Worm (Caenorhabditis elegans): ENCODE measurements around the gene tag-278.
A peak's percentile ranks its signal among the peaks of the same experiment; 100 is the strongest.

The tag-278 gene

DNA sequence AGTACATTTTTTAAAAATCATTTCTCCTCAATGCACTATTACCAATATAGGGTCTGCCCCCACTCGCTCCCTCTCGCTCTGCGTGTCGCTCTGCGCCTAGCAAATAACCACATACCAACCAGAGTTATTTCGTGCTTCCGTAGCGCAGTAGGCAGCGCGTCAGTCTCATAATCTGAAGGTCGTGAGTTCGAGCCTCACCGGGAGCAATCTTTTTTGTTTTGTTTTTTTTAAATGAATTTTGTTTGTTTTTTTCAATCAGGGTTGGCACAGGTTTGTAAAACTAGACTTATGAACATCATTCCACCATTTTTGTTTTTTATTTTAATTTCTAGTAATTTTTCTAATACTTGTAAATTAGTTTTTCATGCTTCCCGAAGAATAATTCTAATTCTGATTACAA lies 8.6 kb upstream of the tag-278 start (continued):
- TF ChIP-seq elt-3 (tag; optimal IDR thresholded peaks at IDR 0.05) (no peak), mab-5 (tag; optimal IDR thresholded peaks at IDR 0.05) (no peak), ceh-83 (GFP tag; optimal IDR thresholded peaks at IDR 0.05) (peak; percentile 95), nhr-28 (tag; optimal IDR thresholded peaks at IDR 0.05) (no peak), sptf-1 (tag; optimal IDR thresholded peaks at IDR 0.05) (peak; percentile 95)

DNA sequence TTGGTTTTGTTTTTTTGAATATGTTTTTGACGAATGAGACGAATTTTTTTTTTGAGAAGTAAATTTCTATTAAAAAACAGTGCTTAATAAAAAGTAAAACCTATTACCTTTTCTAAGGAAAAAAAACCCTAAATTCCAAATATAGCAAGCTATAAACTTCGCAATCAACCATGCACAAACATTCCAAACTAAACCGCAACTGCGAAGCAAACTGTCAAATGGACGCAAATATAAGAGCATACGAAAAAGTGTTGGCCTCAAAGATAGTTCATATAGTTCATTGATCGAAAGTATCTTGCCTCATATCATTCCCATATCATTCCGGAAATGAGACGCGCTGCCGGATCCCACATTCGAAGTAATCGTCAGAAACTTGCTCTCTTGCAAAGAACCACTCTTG lies 7.6 kb upstream of the tag-278 start, which contains the start of gene C01C4.3:
Gene C01C4.3, plus strand, starts transcription at position 301 of the 400 bp plus-strand sequence.
- TF ChIP-seq elt-3 (tag; optimal IDR thresholded peaks at IDR 0.05) (no peak), M03D4.4 (tag; optimal IDR thresholded peaks at IDR 0.05) (no peak), tbx-8 (GFP tag; optimal IDR thresholded peaks at IDR 0.05) (no peak), mab-5 (tag; optimal IDR thresholded peaks at IDR 0.05) (no peak), lsy-2 (tag; optimal IDR thresholded peaks at IDR 0.05) (no peak), mep-1 (tag; optimal IDR thresholded peaks at IDR 0.05) (no peak), drap-1 (GFP tag; optimal IDR thresholded peaks at IDR 0.05) (no peak), sem-2 (GFP tag; optimal IDR thresholded peaks at IDR 0.05) (no peak), sptf-1 (tag; optimal IDR thresholded peaks at IDR 0.05) (no peak), nhr-12 (tag; optimal IDR thresholded peaks at IDR 0.05) (no peak), zip-8 (tag; optimal IDR thresholded peaks at IDR 0.05) (no peak), ces-1 (GFP tag; optimal IDR thresholded peaks at IDR 0.05) (no peak), pha-4 (tag; optimal IDR thresholded peaks at IDR 0.05) (no peak), ceh-83 (GFP tag; optimal IDR thresholded peaks at IDR 0.05) (no peak), blmp-1 (tag; optimal IDR thresholded peaks at IDR 0.05) (no peak)

DNA sequence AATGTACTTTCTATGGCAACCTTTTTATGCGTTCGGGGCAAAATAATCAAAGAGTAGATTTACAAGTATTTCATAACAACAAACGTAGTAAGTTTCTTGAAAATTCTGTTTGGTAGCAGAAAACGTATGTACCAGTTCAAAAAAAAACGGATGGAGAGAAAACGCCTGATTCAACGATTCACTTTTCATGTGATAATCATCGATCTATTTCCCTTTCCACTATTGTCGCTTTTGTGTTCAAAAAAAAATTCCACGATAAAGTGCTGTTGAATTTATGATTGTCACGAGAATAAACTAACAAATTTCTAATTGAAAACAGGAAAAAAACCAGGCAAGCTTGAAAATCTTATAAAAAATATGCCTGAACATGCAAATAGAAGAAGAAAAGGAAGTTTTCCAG lies 6.8 kb upstream of the tag-278 start:
- TF ChIP-seq ceh-83 (GFP tag; optimal IDR thresholded peaks at IDR 0.05) (no peak), ceh-39 (tag; optimal IDR thresholded peaks at IDR 0.05) (no peak), sptf-1 (tag; optimal IDR thresholded peaks at IDR 0.05) (no peak), bed-3 (GFP tag; optimal IDR thresholded peaks at IDR 0.05) (no peak), ztf-11 (tag; optimal IDR thresholded peaks at IDR 0.05) (no peak), lsy-2 (tag; optimal IDR thresholded peaks at IDR 0.05) (no peak), mep-1 (tag; optimal IDR thresholded peaks at IDR 0.05) (no peak), nhr-12 (tag; optimal IDR thresholded peaks at IDR 0.05) (no peak), mls-2 (tag; optimal IDR thresholded peaks at IDR 0.05) (no peak), blmp-1 (tag; optimal IDR thresholded peaks at IDR 0.05) (no peak), unc-120 (tag; optimal IDR thresholded peaks at IDR 0.05; ENCODE audit: poor library complexity, severe bottlenecking) (no peak), ceh-43 (GFP tag; optimal IDR thresholded peaks at IDR 0.05) (no peak), flh-1 (GFP tag; optimal IDR thresholded peaks at IDR 0.05) (no peak), sem-2 (GFP tag; optimal IDR thresholded peaks at IDR 0.05) (no peak), mab-5 (tag; optimal IDR thresholded peaks at IDR 0.05) (no peak), tbx-8 (GFP tag; optimal IDR thresholded peaks at IDR 0.05) (no peak), nhr-237 (tag; optimal IDR thresholded peaks at IDR 0.05) (no peak), nhr-2 (tag; optimal IDR thresholded peaks at IDR 0.05) (no peak)

DNA sequence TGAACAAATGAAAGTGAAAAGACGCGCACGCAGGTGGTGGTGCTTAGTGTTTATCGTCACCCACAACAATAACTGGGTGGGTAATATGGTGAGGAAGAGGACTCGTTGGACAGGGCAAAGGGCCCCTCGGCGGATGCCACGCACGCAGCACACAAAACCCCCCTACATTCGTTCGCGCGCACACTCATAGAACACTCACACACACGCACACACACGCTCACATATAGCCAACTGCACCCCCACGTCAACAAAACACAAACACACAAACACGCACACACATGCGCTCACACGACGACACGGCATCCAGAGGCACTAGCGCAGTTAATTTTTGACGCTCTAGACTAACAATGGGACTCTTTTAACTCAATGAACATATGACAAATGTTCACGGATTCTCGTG lies 5.2 kb upstream of the tag-278 start:
- no peak for TF ChIP-seq elt-1 (tag; optimal IDR thresholded peaks at IDR 0.05; ENCODE audit: borderline replicate concordance, insufficient read depth)
- TF ChIP-seq mls-2 (tag; optimal IDR thresholded peaks at IDR 0.05), result peak; percentile 74
- no peak for TF ChIP-seq nhr-28 (tag; optimal IDR thresholded peaks at IDR 0.05)
- TF ChIP-seq nhr-12 (tag; optimal IDR thresholded peaks at IDR 0.05), result no peak
- peak; percentile 73 for TF ChIP-seq sptf-1 (tag; optimal IDR thresholded peaks at IDR 0.05)
- TF ChIP-seq ceh-39 (tag; optimal IDR thresholded peaks at IDR 0.05), result no peak
- peak; percentile 65 for TF ChIP-seq ham-2 (GFP tag; optimal IDR thresholded peaks at IDR 0.05)
- TF ChIP-seq unc-62 (GFP tag; optimal IDR thresholded peaks at IDR 0.05), result peak; percentile 6
- TF ChIP-seq elt-3 (tag; optimal IDR thresholded peaks at IDR 0.05), result no peak
- peak; percentile 34 for TF ChIP-seq sem-2 (GFP tag; optimal IDR thresholded peaks at IDR 0.05)
- peak; percentile 49 for TF ChIP-seq M03D4.4 (tag; optimal IDR thresholded peaks at IDR 0.05)
- TF ChIP-seq unc-120 (tag; optimal IDR thresholded peaks at IDR 0.05; ENCODE audit: poor library complexity, severe bottlenecking), result peak; percentile 33
- TF ChIP-seq ceh-43 (GFP tag; optimal IDR thresholded peaks at IDR 0.05), result no peak
- TF ChIP-seq nhr-237 (tag; optimal IDR thresholded peaks at IDR 0.05), result no peak
- peak; percentile 62 for TF ChIP-seq cnd-1 (tag; optimal IDR thresholded peaks at IDR 0.05)
- TF ChIP-seq lin-32 (GFP tag; optimal IDR thresholded peaks at IDR 0.05), result no peak
- no peak for TF ChIP-seq pha-4 (tag; optimal IDR thresholded peaks at IDR 0.05)
- no peak for TF ChIP-seq nhr-76 (tag; optimal IDR thresholded peaks at IDR 0.05)
- TF ChIP-seq ces-1 (GFP tag; optimal IDR thresholded peaks at IDR 0.05), result peak; percentile 14
- no peak for TF ChIP-seq nhr-2 (tag; optimal IDR thresholded peaks at IDR 0.05)
- no peak for TF ChIP-seq snpc-4 (tag; optimal IDR thresholded peaks at IDR 0.05)
- TF ChIP-seq drap-1 (GFP tag; optimal IDR thresholded peaks at IDR 0.05), result peak; percentile 58
- no peak for TF ChIP-seq zip-8 (tag; optimal IDR thresholded peaks at IDR 0.05)
- peak; percentile 2 for TF ChIP-seq flh-1 (GFP tag; optimal IDR thresholded peaks at IDR 0.05)
- TF ChIP-seq lin-13 (tag; optimal IDR thresholded peaks at IDR 0.05), result peak; percentile 69
- TF ChIP-seq unc-39 (tag; optimal IDR thresholded peaks at IDR 0.05), result no peak

All from whole organism, mixed stage, embryonic.